Fruit fly (Drosophila melanogaster): Measurements from ENCODE around the gene GABA-B-R1.

The GABA-B-R1 gene

dm6 chr2L:14995594-14996463, 20.3 kb upstream of the GABA-B-R1 start (continued):
- peak; percentile 76 for TF ChIP-seq CG17568 (GFP tag; optimal IDR thresholded peaks at IDR 0.05)
- no peak for TF ChIP-seq NC2α (GFP tag; optimal IDR thresholded peaks at IDR 0.05)
- peak; percentile 90 for TF ChIP-seq CG10209 (GFP tag; optimal IDR thresholded peaks at IDR 0.05)
- peak; percentile 68 for TF ChIP-seq toy (GFP tag; IDR thresholded peaks at IDR 0.05)
- peak; percentile 96 for TF ChIP-seq stc (GFP tag; IDR thresholded peaks at IDR 0.05)
- peak; percentile 12 for TF ChIP-seq maf-S (GFP tag; optimal IDR thresholded peaks at IDR 0.05)
- peak; percentile 74 for TF ChIP-seq BtbVII (GFP tag; optimal IDR thresholded peaks at IDR 0.05)
- peak in 1 of 2 experiments; percentile 76 for TF ChIP-seq Hr78 (GFP tag; optimal IDR thresholded peaks at IDR 0.05)
- no peak for TF ChIP-seq D (optimal IDR thresholded peaks at IDR 0.05)
- TF ChIP-seq D (GFP tag; optimal IDR thresholded peaks at IDR 0.05): peak; percentile 90
- peak; percentile 69 for TF ChIP-seq CG1603 (tag; optimal IDR thresholded peaks at IDR 0.05)
- TF ChIP-seq odd (GFP tag; optimal IDR thresholded peaks at IDR 0.05): peak; percentile 75
- peak; percentile 69 for TF ChIP-seq CG1647 (GFP tag; optimal IDR thresholded peaks at IDR 0.05)
- TF ChIP-seq CG4424 (GFP tag; optimal IDR thresholded peaks at IDR 0.05): peak; percentile 90
- TF ChIP-seq her (GFP tag; optimal IDR thresholded peaks at IDR 0.05): peak; percentile 15
- no peak for TF ChIP-seq CG13624 (GFP tag; optimal IDR thresholded peaks at IDR 0.05)
- TF ChIP-seq Hey (tag; optimal IDR thresholded peaks at IDR 0.05): peak; percentile 35
- TF ChIP-seq Bdp1 (GFP tag; optimal IDR thresholded peaks at IDR 0.05): no peak
- peak; percentile 92 for TF ChIP-seq CG14441 (GFP tag; IDR thresholded peaks at IDR 0.05)
- peak; percentile 48 for TF ChIP-seq CG4617 (GFP tag; optimal IDR thresholded peaks at IDR 0.05; ENCODE audit: borderline replicate concordance)
- TF ChIP-seq pita (GFP tag; optimal IDR thresholded peaks at IDR 0.05): no peak
- TF ChIP-seq CG5180 (GFP tag; optimal IDR thresholded peaks at IDR 0.05): peak; percentile 76
- TF ChIP-seq Gug (GFP tag; IDR thresholded peaks at IDR 0.05): peak; percentile 60; the same call in 3 of the 4 replicates
- TF ChIP-seq CG15073 (GFP tag; optimal IDR thresholded peaks at IDR 0.05): peak; percentile 40
- TF ChIP-seq CG3726 (GFP tag; IDR thresholded peaks at IDR 0.05): peak; percentile 89
- peak; percentile 27 for TF ChIP-seq NC2β (GFP tag; optimal IDR thresholded peaks at IDR 0.05)
- peak; percentile 80 for TF ChIP-seq nerfin-1 (tag; optimal IDR thresholded peaks at IDR 0.05)
- no peak for TF ChIP-seq CG9876 (GFP tag; optimal IDR thresholded peaks at IDR 0.05)
- TF ChIP-seq ase (GFP tag; IDR thresholded peaks at IDR 0.05): peak; percentile 92
- TF ChIP-seq Meics (GFP tag; optimal IDR thresholded peaks at IDR 0.05): peak; percentile 86
- no peak for TF ChIP-seq emc (GFP tag; optimal IDR thresholded peaks at IDR 0.05)
- TF ChIP-seq Side (GFP tag; optimal IDR thresholded peaks at IDR 0.05): peak; percentile 45
- TF ChIP-seq peb (GFP tag; IDR thresholded peaks at IDR 0.05): peak; percentile 86
- TF ChIP-seq croc (GFP tag; conservative IDR thresholded peaks at IDR 0.05): peak; percentile 94
- TF ChIP-seq vnd (GFP tag; IDR thresholded peaks at IDR 0.05; ENCODE audit: partially characterized antibody): no peak
- TF ChIP-seq Scr (GFP tag; IDR thresholded peaks at IDR 0.05; ENCODE audit: partially characterized antibody): no peak
- peak; percentile 92 for TF ChIP-seq Asciz (GFP tag; optimal IDR thresholded peaks at IDR 0.05)
- peak in 1 of 2 experiments; percentile 77 for TF ChIP-seq eve (GFP tag; optimal IDR thresholded peaks at IDR 0.05)
- TF ChIP-seq pum (GFP tag; optimal IDR thresholded peaks at IDR 0.05): peak; percentile 3
- TF ChIP-seq CG13123 (GFP tag; optimal IDR thresholded peaks at IDR 0.05): peak; percentile 81
- peak; percentile 78 for TF ChIP-seq trem (tag; optimal IDR thresholded peaks at IDR 0.05)
- peak; percentile 76 for TF ChIP-seq CG11456 (GFP tag; IDR thresholded peaks at IDR 0.05)
- TF ChIP-seq ewg (GFP tag; optimal IDR thresholded peaks at IDR 0.05): peak; percentile 81
- TF ChIP-seq Lpt (GFP tag; optimal IDR thresholded peaks at IDR 0.05): no peak
- peak; percentile 96 for TF ChIP-seq CG2712 (tag; optimal IDR thresholded peaks at IDR 0.05)
- TF ChIP-seq tio (GFP tag; optimal IDR thresholded peaks at IDR 0.05): peak; percentile 82
- TF ChIP-seq cg (GFP tag; optimal IDR thresholded peaks at IDR 0.05): no peak
- peak; percentile 86 for TF ChIP-seq CG10267 (tag; optimal IDR thresholded peaks at IDR 0.05)
- TF ChIP-seq Myb (GFP tag; optimal IDR thresholded peaks at IDR 0.05): no peak
